Fruit fly (Drosophila melanogaster): ENCODE measurements around the gene CG17129.
A peak's percentile ranks its signal among the peaks of the same experiment; 100 is the strongest.

The CG17129 gene

DNA sequence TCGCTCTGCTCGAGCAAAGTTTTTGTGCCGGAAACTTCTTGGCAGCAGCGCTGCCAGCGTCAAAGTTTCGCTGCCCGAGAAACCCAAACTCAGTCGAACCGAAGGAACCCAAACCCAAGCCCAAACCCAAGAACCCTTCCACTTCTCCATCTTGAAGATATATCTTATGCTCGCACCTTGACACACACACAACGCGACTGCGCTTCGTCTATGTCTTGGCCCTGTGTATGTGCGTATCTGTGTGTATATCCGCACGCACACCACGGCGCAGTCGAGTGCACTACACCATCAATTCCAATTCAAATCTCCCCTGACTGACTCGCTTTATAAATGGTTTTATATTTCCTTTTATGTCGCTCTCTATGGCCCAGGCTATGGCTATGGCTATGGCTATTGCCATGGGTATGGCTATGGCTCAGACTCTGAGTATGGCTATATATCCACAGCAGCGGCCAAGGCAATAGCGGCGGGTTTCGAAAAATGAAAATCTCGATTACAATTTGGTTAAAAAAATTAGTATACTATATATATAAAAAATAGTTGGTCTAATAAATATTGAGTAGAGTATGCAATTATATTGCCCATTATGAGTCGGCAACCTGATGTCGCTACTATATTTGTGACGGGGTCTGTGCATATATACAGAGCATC lies 16.4 kb upstream of the CG17129 start (continued):
- TF ChIP-seq CG14441 (GFP tag; IDR thresholded peaks at IDR 0.05) (peak; percentile 96), CG9932 (GFP tag; IDR thresholded peaks at IDR 0.05) (peak; percentile 91), Xbp1 (GFP tag; optimal IDR thresholded peaks at IDR 0.05) (peak; percentile 94), HLHmδ (GFP tag; optimal IDR thresholded peaks at IDR 0.05) (no peak), Usf (GFP tag; optimal IDR thresholded peaks at IDR 0.05) (peak; percentile 89), Rx (GFP tag; IDR thresholded peaks at IDR 0.05) (peak; percentile 93), Bteb2 (GFP tag; optimal IDR thresholded peaks at IDR 0.05) (peak; percentile 33), CG15514 (GFP tag; optimal IDR thresholded peaks at IDR 0.05) (peak; percentile 88), CG15696 (tag; optimal IDR thresholded peaks at IDR 0.05) (peak; percentile 97), Dfd (GFP tag; optimal IDR thresholded peaks at IDR 0.05) (no peak), bab2 (GFP tag; optimal IDR thresholded peaks at IDR 0.05) (peak; percentile 69), CG11696 (GFP tag; IDR thresholded peaks at IDR 0.05) (peak; percentile 99), CG32767 (GFP tag; IDR thresholded peaks at IDR 0.05) (peak; percentile 94), Elba2 (GFP tag; optimal IDR thresholded peaks at IDR 0.05) (peak; percentile 46), CG4328 (GFP tag; optimal IDR thresholded peaks at IDR 0.05) (peak; percentile 74), CG1647 (GFP tag; optimal IDR thresholded peaks at IDR 0.05) (peak; percentile 65), NK7.1 (GFP tag; optimal IDR thresholded peaks at IDR 0.05) (peak; percentile 56), CG12744 (GFP tag; optimal IDR thresholded peaks at IDR 0.05) (peak; percentile 9), CG13775 (GFP tag; optimal IDR thresholded peaks at IDR 0.05) (peak; percentile 95), slbo (GFP tag; IDR thresholded peaks at IDR 0.05) (peak; percentile 95), ems (GFP tag; optimal IDR thresholded peaks at IDR 0.05) (peak; percentile 92), CG18764 (GFP tag; optimal IDR thresholded peaks at IDR 0.05) (peak; percentile 87), Mrtf (GFP tag; IDR thresholded peaks at IDR 0.05) (peak; percentile 95), sima (GFP tag; optimal IDR thresholded peaks at IDR 0.05) (peak; percentile 57), Dll (GFP tag; IDR thresholded peaks at IDR 0.05; ENCODE audit: partially characterized antibody) (no peak), dmrt11E (tag; optimal IDR thresholded peaks at IDR 0.05) (peak; percentile 98), CG15269 (tag; optimal IDR thresholded peaks at IDR 0.05) (peak; percentile 96), prd (optimal IDR thresholded peaks at IDR 0.05) (no peak), prd (GFP tag; IDR thresholded peaks at IDR 0.05) (peak; percentile 98), crol (GFP tag; IDR thresholded peaks at IDR 0.05) (peak; percentile 65; the same call in 1 of the 2 replicates), ac (GFP tag; optimal IDR thresholded peaks at IDR 0.05) (peak; percentile 89), chn (GFP tag; optimal IDR thresholded peaks at IDR 0.05) (peak; percentile 70), sug (tag; optimal IDR thresholded peaks at IDR 0.05) (peak; percentile 78), CG15073 (GFP tag; optimal IDR thresholded peaks at IDR 0.05) (peak; percentile 29), nmo (GFP tag; optimal IDR thresholded peaks at IDR 0.05) (peak; percentile 97), vfl (GFP tag; optimal IDR thresholded peaks at IDR 0.05) (peak; percentile 64), Doc3 (GFP tag; IDR thresholded peaks at IDR 0.05; ENCODE audit: partially characterized antibody) (no peak), emc (GFP tag; optimal IDR thresholded peaks at IDR 0.05) (no peak), CG16779 (GFP tag; IDR thresholded peaks at IDR 0.05) (peak; percentile 85), CG3163 (GFP tag; optimal IDR thresholded peaks at IDR 0.05) (no peak), Nf-YB (GFP tag; optimal IDR thresholded peaks at IDR 0.05) (peak; percentile 85), CG6854 (GFP tag; optimal IDR thresholded peaks at IDR 0.05) (peak; percentile 96), CG3407 (GFP tag; optimal IDR thresholded peaks at IDR 0.05) (peak; percentile 91), Pdp1 (GFP tag; optimal IDR thresholded peaks at IDR 0.05) (peak; percentile 66 to 75), hbn (GFP tag; IDR thresholded peaks at IDR 0.05; ENCODE audit: partially characterized antibody) (no peak), CG18262 (tag; optimal IDR thresholded peaks at IDR 0.05) (peak; percentile 98), CG1792 (GFP tag; optimal IDR thresholded peaks at IDR 0.05) (no peak), zfh1 (GFP tag; IDR thresholded peaks at IDR 0.05) (peak; percentile 97), CG10654 (GFP tag; optimal IDR thresholded peaks at IDR 0.05) (peak; percentile 89), CG42726 (GFP tag; IDR thresholded peaks at IDR 0.05; ENCODE audit: partially characterized antibody) (no peak)
